Worm (Caenorhabditis elegans) whole organism, L4 larva: ENCODE data around the gene gst-27.

Experiments used
- D1046.2 ChIP-seq: fragments of 200-800 bp; sonication (Bioruptor generic); IDR thresholded peaks from 2 replicates; pipeline ENCODE4 v1.3.6; 2022; ENCODE audit warnings: missing genetic modification characterization, missing compliant biosample characterization
- attf-4 ChIP-seq: sonication (generic microtip); optimal IDR thresholded peaks from 3 replicates; lab custom pipeline; 2017; ENCODE audit warnings: missing biosample characterization, missing genetic modification characterization
- ceh-28 ChIP-seq: fragments of 150-350 bp; optimal IDR thresholded peaks from 2 replicates; lab custom pipeline; 2014; ENCODE audit warnings: missing biosample characterization, missing genetic modification reagents, missing genetic modification characterization
- ces-1 ChIP-seq: fragments of 150-350 bp; sonication (generic microtip); optimal IDR thresholded peaks from 4 replicates; lab custom pipeline; 2014; ENCODE audit warnings: missing biosample characterization, missing genetic modification reagents, missing genetic modification characterization
- daf-8 ChIP-seq: fragments of 200-800 bp; sonication (Bioruptor generic); IDR thresholded peaks from 2 replicates; pipeline ENCODE4 v1.3.6; 2022; ENCODE audit warnings: missing genetic modification characterization, missing compliant biosample characterization
- hmg-1.1 ChIP-seq: fragments of 200-800 bp; sonication (Bioruptor generic); IDR thresholded peaks from 2 replicates; pipeline ENCODE4 v1.3.6; 2022; ENCODE audit warnings: missing genetic modification reagents, missing genetic modification characterization, missing compliant biosample characterization
- jun-1 ChIP-seq: fragments of 150-350 bp; optimal IDR thresholded peaks from 2 replicates; lab custom pipeline; 2014; ENCODE audit warnings: missing biosample characterization, missing genetic modification reagents, missing genetic modification characterization
- lin-39 ChIP-seq: fragments of 150-350 bp; optimal IDR thresholded peaks from 2 replicates; lab custom pipeline; 2014; ENCODE audit warnings: missing biosample characterization, missing genetic modification reagents, missing genetic modification characterization
- nhr-237 ChIP-seq: sonication (generic microtip); optimal IDR thresholded peaks from 2 replicates; lab custom pipeline; 2017; ENCODE audit warnings: missing biosample characterization, missing genetic modification characterization
- pha-4 ChIP-seq, 2 experiments: fragments of 150-350 bp in 1 of 2; fragments of 200-800 bp in 1 of 2; sonication (Bioruptor generic) in 1 of 2; IDR thresholded peaks in 1 of 2; optimal IDR thresholded peaks in 1 of 2; 2 replicates each; pipeline versions ENCODE4 v1.3.6 to Lab custom; 2014 to 2022; ENCODE audit warnings: missing genetic modification characterization in 2 of 2, missing genetic modification reagents in 2 of 2, missing biosample characterization in 1 of 2, missing compliant biosample characterization in 1 of 2
- pqm-1 ChIP-seq: sonication (generic microtip); optimal IDR thresholded peaks from 2 replicates; lab custom pipeline; 2017; ENCODE audit warnings: missing biosample characterization, missing genetic modification characterization
- saeg-2 ChIP-seq: fragments of 200-800 bp; sonication (Bioruptor generic); IDR thresholded peaks from 2 replicates; pipeline ENCODE4 v1.3.6; 2022; ENCODE audit warnings: missing genetic modification reagents, missing genetic modification characterization, missing compliant biosample characterization
- set-16 ChIP-seq: fragments of 200-800 bp; sonication (Bioruptor generic); IDR thresholded peaks from 2 replicates; pipeline ENCODE4 v1.3.6; 2022; ENCODE audit warnings: missing genetic modification reagents, missing genetic modification characterization, missing compliant biosample characterization
- snpc-4 ChIP-seq: fragments of 150-350 bp; optimal IDR thresholded peaks from 2 replicates; lab custom pipeline; 2014; ENCODE audit warnings: missing biosample characterization, missing genetic modification characterization

- no peak for TF ChIP-seq D1046.2 (GFP tag; lab: Robert Waterston, UW)
- TF ChIP-seq nhr-237 (tag; lab: Kevin White, UChicago) = no peak
- no peak for TF ChIP-seq pqm-1
- TF ChIP-seq jun-1 = no peak
- TF ChIP-seq attf-4 (tag; lab: Kevin White, UChicago) = no peak
- TF ChIP-seq saeg-2 = no peak
- no peak for TF ChIP-seq lin-39 (tag; lab: Kevin White, UChicago)
- TF ChIP-seq daf-8 (GFP tag; lab: Robert Waterston, UW) = no peak
- no peak for TF ChIP-seq pha-4 (GFP tag; IDR thresholded peaks at IDR 0.05; lab: Robert Waterston, UW)
- no peak for TF ChIP-seq pha-4 (tag; optimal IDR thresholded peaks at IDR 0.05; lab: Kevin White, UChicago)
- no peak for TF ChIP-seq snpc-4 (tag; lab: Kevin White, UChicago)
- TF ChIP-seq ces-1 = no peak
- TF ChIP-seq hmg-1.1 = no peak
- no peak for TF ChIP-seq ceh-28 (tag; lab: Kevin White, UChicago)
- TF ChIP-seq set-16 = no peak
Observed at ce11 chrII:15204069-15204850, 38.7 kb upstream of the gst-27 start.
